Fruit fly (Drosophila melanogaster) whole organism, prepupa: ENCODE measurements around the gene CG31659.

Experiments
- Blimp-1 ChIP-seq: fragments of 200-800 bp; sonication (Bioruptor generic); optimal IDR thresholded peaks from 3 replicates; lab custom pipeline; 2017; ENCODE audit warnings: missing biosample characterization, missing genetic modification characterization, mild to moderate bottlenecking, moderate library complexity, missing genetic modification reagents
- CG10631 ChIP-seq: fragments of 200-800 bp; sonication (Bioruptor generic); optimal IDR thresholded peaks from 2 replicates; lab custom pipeline; 2016; ENCODE audit warnings: missing biosample characterization, missing genetic modification characterization
- CG10669 ChIP-seq: fragments of 200-800 bp; sonication (Bioruptor generic); optimal IDR thresholded peaks from 3 replicates; lab custom pipeline; 2018; ENCODE audit warnings: missing biosample characterization, mild to moderate bottlenecking, missing genetic modification characterization, moderate library complexity
- CG11294 ChIP-seq: fragments of 200-800 bp; sonication (Bioruptor generic); IDR thresholded peaks from 2 replicates; pipeline ENCODE4 v1.3.6; 2022; ENCODE audit warnings: missing biosample characterization, missing genetic modification characterization
- CG11762 ChIP-seq: fragments of 200-800 bp; sonication (Bioruptor generic); optimal IDR thresholded peaks from 3 replicates; lab custom pipeline; 2016; ENCODE audit warnings: missing biosample characterization, missing genetic modification characterization; ENCODE audit not compliant: insufficient read depth
- CG11902 ChIP-seq: fragments of 200-800 bp; sonication (Bioruptor generic); optimal IDR thresholded peaks from 3 replicates; lab custom pipeline; 2016; ENCODE audit warnings: missing biosample characterization, missing genetic modification characterization
- CG15336 ChIP-seq: fragments of 200-800 bp; sonication (Bioruptor generic); IDR thresholded peaks from 2 replicates; pipeline ENCODE4 v1.3.6; 2022; ENCODE audit warnings: missing biosample characterization, missing genetic modification characterization
- CG1621 ChIP-seq: fragments of 200-800 bp; sonication (Bioruptor generic); optimal IDR thresholded peaks from 3 replicates; lab custom pipeline; 2018; ENCODE audit warnings: missing biosample characterization, mild to moderate bottlenecking, missing genetic modification characterization
- CG16779 ChIP-seq: fragments of 200-800 bp; sonication (Bioruptor generic); optimal IDR thresholded peaks from 3 replicates; lab custom pipeline; 2017; ENCODE audit warnings: missing biosample characterization, mild to moderate bottlenecking, missing genetic modification characterization
- CG31627 ChIP-seq: fragments of 200-800 bp; sonication (Bioruptor generic); optimal IDR thresholded peaks from 3 replicates; lab custom pipeline; 2016; ENCODE audit warnings: missing biosample characterization, missing genetic modification characterization
- CG32006 ChIP-seq: fragments of 200-800 bp; sonication (Bioruptor generic); optimal IDR thresholded peaks from 3 replicates; lab custom pipeline; 2017; ENCODE audit warnings: missing biosample characterization, mild to moderate bottlenecking, missing genetic modification characterization
- CG34406 ChIP-seq: fragments of 200-800 bp; sonication (Bioruptor generic); optimal IDR thresholded peaks from 3 replicates; lab custom pipeline; 2016; ENCODE audit warnings: missing biosample characterization, missing genetic modification characterization
- CG3919 ChIP-seq: fragments of 200-800 bp; sonication (Bioruptor generic); optimal IDR thresholded peaks from 3 replicates; lab custom pipeline; 2016; ENCODE audit warnings: missing biosample characterization, missing genetic modification characterization
- CG4318 ChIP-seq: fragments of 200-800 bp; sonication (Bioruptor generic); optimal IDR thresholded peaks from 3 replicates; lab custom pipeline; 2017; ENCODE audit warnings: missing biosample characterization, mild to moderate bottlenecking, missing genetic modification characterization
- CG6163 ChIP-seq: fragments of 200-800 bp; sonication (Bioruptor generic); IDR thresholded peaks from 3 replicates; pipeline ENCODE4 v1.3.6; 2022; ENCODE audit warnings: missing biosample characterization, missing genetic modification characterization
- CG6276 ChIP-seq: fragments of 200-800 bp; sonication (Bioruptor generic); optimal IDR thresholded peaks from 2 replicates; lab custom pipeline; 2017; ENCODE audit warnings: missing biosample characterization, mild to moderate bottlenecking, missing genetic modification characterization
- CG6792 ChIP-seq: fragments of 200-800 bp; sonication (Bioruptor generic); optimal IDR thresholded peaks from 3 replicates; lab custom pipeline; 2016; ENCODE audit warnings: missing biosample characterization, missing genetic modification characterization
- CG6808 ChIP-seq: fragments of 200-800 bp; sonication (Bioruptor generic); optimal IDR thresholded peaks from 3 replicates; lab custom pipeline; 2017; ENCODE audit warnings: missing biosample characterization, missing genetic modification characterization, mild to moderate bottlenecking, moderate library complexity, missing genetic modification reagents
- CG7368 ChIP-seq: fragments of 200-800 bp; sonication (Bioruptor generic); optimal IDR thresholded peaks from 3 replicates; lab custom pipeline; 2016; ENCODE audit warnings: missing biosample characterization, missing genetic modification characterization
- CG8119 ChIP-seq: fragments of 200-800 bp; sonication (Bioruptor generic); IDR thresholded peaks from 3 replicates; pipeline ENCODE4 v1.3.6; 2022; ENCODE audit warnings: missing biosample characterization, missing genetic modification characterization
- CG8632 ChIP-seq: fragments of 200-800 bp; sonication (Bioruptor generic); optimal IDR thresholded peaks from 3 replicates; lab custom pipeline; 2016; ENCODE audit warnings: missing biosample characterization, missing genetic modification characterization
- CG9139 ChIP-seq: fragments of 200-800 bp; sonication (Bioruptor generic); optimal IDR thresholded peaks from 3 replicates; lab custom pipeline; 2017; ENCODE audit warnings: missing biosample characterization, mild to moderate bottlenecking, missing genetic modification characterization
- Eip75B ChIP-seq: fragments of 200-800 bp; sonication (Bioruptor generic); optimal IDR thresholded peaks from 3 replicates; lab custom pipeline; 2016; ENCODE audit warnings: missing biosample characterization, missing genetic modification characterization
- Eip78C ChIP-seq: fragments of 200-800 bp; sonication (Bioruptor generic); peaks from one replicate; lab custom pipeline; 2016; ENCODE audit warnings: missing biosample characterization, missing genetic modification characterization
- Eip93F ChIP-seq: fragments of 200-800 bp; sonication (Bioruptor generic); optimal IDR thresholded peaks from 2 replicates; lab custom pipeline; 2016; ENCODE audit warnings: missing biosample characterization, mild to moderate bottlenecking, missing genetic modification characterization
- Ets21C ChIP-seq: fragments of 200-800 bp; sonication (Bioruptor generic); optimal IDR thresholded peaks from 3 replicates; lab custom pipeline; 2016; ENCODE audit warnings: missing biosample characterization, missing genetic modification characterization
- Ets96B ChIP-seq: fragments of 200-800 bp; optimal IDR thresholded peaks from 2 replicates; lab custom pipeline; 2019; ENCODE audit warnings: missing biosample characterization, mild to moderate bottlenecking, missing genetic modification characterization, moderate library complexity
- Gug ChIP-seq: fragments of 200-800 bp; sonication (Bioruptor generic); IDR thresholded peaks from 2 replicates; pipeline ENCODE4 v1.3.6; 2022; ENCODE audit warnings: missing biosample characterization, missing genetic modification characterization
- Hr38 ChIP-seq: sonication (Bioruptor generic); optimal IDR thresholded peaks from 2 replicates; lab custom pipeline; 2016; ENCODE audit warnings: missing biosample characterization, missing genetic modification characterization
- Hr39 ChIP-seq: fragments of 200-800 bp; sonication (Bioruptor generic); optimal IDR thresholded peaks from 2 replicates; lab custom pipeline; 2016; ENCODE audit warnings: missing biosample characterization, missing genetic modification characterization
- Lpt ChIP-seq: fragments of 200-800 bp; sonication (Bioruptor generic); optimal IDR thresholded peaks from 3 replicates; lab custom pipeline; 2016; ENCODE audit warnings: missing biosample characterization, missing genetic modification characterization
- Met ChIP-seq: fragments of 200-800 bp; sonication (Bioruptor generic); optimal IDR thresholded peaks from 3 replicates; lab custom pipeline; 2016; ENCODE audit warnings: missing biosample characterization, missing genetic modification characterization
- OdsH ChIP-seq: fragments of 200-800 bp; sonication (Bioruptor generic); optimal IDR thresholded peaks from 3 replicates; lab custom pipeline; 2016; ENCODE audit warnings: missing biosample characterization, missing genetic modification characterization
- Smox ChIP-seq: fragments of 200-800 bp; sonication (Bioruptor generic); optimal IDR thresholded peaks from 3 replicates; lab custom pipeline; 2016; ENCODE audit warnings: missing biosample characterization, missing genetic modification characterization
- Sox102F ChIP-seq: fragments of 200-800 bp; sonication (Bioruptor generic); optimal IDR thresholded peaks from 2 replicates; lab custom pipeline; 2016; ENCODE audit warnings: missing biosample characterization, mild to moderate bottlenecking, missing genetic modification characterization
- Sox14 ChIP-seq: fragments of 200-800 bp; sonication (Bioruptor generic); optimal IDR thresholded peaks from 3 replicates; lab custom pipeline; 2016; ENCODE audit warnings: missing biosample characterization, missing genetic modification characterization
- Sox15 ChIP-seq: fragments of 200-800 bp; sonication (Bioruptor generic); optimal IDR thresholded peaks from 3 replicates; lab custom pipeline; 2016; ENCODE audit warnings: missing biosample characterization, missing genetic modification characterization
- acj6 ChIP-seq: fragments of 200-800 bp; sonication (Bioruptor generic); optimal IDR thresholded peaks from 3 replicates; lab custom pipeline; 2016; ENCODE audit warnings: missing biosample characterization, missing genetic modification characterization
- dac ChIP-seq: fragments of 200-800 bp; sonication (Bioruptor generic); optimal IDR thresholded peaks from 2 replicates; lab custom pipeline; 2017; ENCODE audit warnings: missing biosample characterization, mild to moderate bottlenecking, missing genetic modification characterization
- eg ChIP-seq: fragments of 200-800 bp; sonication (Bioruptor generic); IDR thresholded peaks from 3 replicates; pipeline ENCODE4 v1.3.6; 2022; ENCODE audit warnings: missing biosample characterization, missing genetic modification characterization
- esn ChIP-seq: fragments of 200-800 bp; sonication (Bioruptor generic); optimal IDR thresholded peaks from 2 replicates; lab custom pipeline; 2016; ENCODE audit warnings: missing biosample characterization, mild to moderate bottlenecking, missing genetic modification characterization, moderate library complexity
- fd59A ChIP-seq: fragments of 200-800 bp; sonication (Bioruptor generic); optimal IDR thresholded peaks from 2 replicates; lab custom pipeline; 2017; ENCODE audit warnings: missing biosample characterization, mild to moderate bottlenecking, missing genetic modification characterization, missing genetic modification reagents
- fd85E ChIP-seq: fragments of 200-800 bp; sonication (Bioruptor generic); optimal IDR thresholded peaks from 3 replicates; lab custom pipeline; 2016; ENCODE audit warnings: missing biosample characterization, missing genetic modification characterization
- lz ChIP-seq: fragments of 200-800 bp; sonication (Bioruptor generic); optimal IDR thresholded peaks from 3 replicates; lab custom pipeline; 2016; ENCODE audit warnings: missing biosample characterization, missing genetic modification characterization
- net ChIP-seq: fragments of 200-800 bp; sonication (Bioruptor generic); optimal IDR thresholded peaks from 3 replicates; lab custom pipeline; 2016; ENCODE audit warnings: missing biosample characterization, missing genetic modification characterization
- pdm3 ChIP-seq: fragments of 200-800 bp; sonication (Bioruptor generic); optimal IDR thresholded peaks from 3 replicates; lab custom pipeline; 2016; ENCODE audit warnings: missing biosample characterization, missing genetic modification characterization
- salr ChIP-seq, 2 experiments: fragments of 200-800 bp; sonication (Bioruptor generic); optimal IDR thresholded peaks; 3 replicates each; lab custom pipeline; 2016 to 2018; ENCODE audit warnings: missing biosample characterization in 2 of 2, missing genetic modification characterization in 2 of 2, mild to moderate bottlenecking in 1 of 2
- ss ChIP-seq, 2 experiments: fragments of 200-800 bp; sonication (Bioruptor generic); optimal IDR thresholded peaks; 2 replicates in 1 of 2; 3 replicates in 1 of 2; lab custom pipeline; 2017 to 2018; ENCODE audit warnings: mild to moderate bottlenecking in 2 of 2, missing biosample characterization in 2 of 2, missing genetic modification characterization in 2 of 2, moderate library complexity in 1 of 2
- svp ChIP-seq: fragments of 200-800 bp; sonication (Bioruptor generic); peaks from one replicate; lab custom pipeline; 2016; ENCODE audit warnings: missing biosample characterization, missing genetic modification characterization
- topi ChIP-seq: fragments of 200-800 bp; sonication (Bioruptor generic); optimal IDR thresholded peaks from 3 replicates; lab custom pipeline; 2016; ENCODE audit warnings: missing biosample characterization, missing genetic modification characterization
- vri ChIP-seq: fragments of 200-800 bp; sonication (Bioruptor generic); optimal IDR thresholded peaks from 3 replicates; lab custom pipeline; 2016; ENCODE audit warnings: missing biosample characterization, mild to moderate bottlenecking, missing genetic modification characterization

Gene CG31659

DNA sequence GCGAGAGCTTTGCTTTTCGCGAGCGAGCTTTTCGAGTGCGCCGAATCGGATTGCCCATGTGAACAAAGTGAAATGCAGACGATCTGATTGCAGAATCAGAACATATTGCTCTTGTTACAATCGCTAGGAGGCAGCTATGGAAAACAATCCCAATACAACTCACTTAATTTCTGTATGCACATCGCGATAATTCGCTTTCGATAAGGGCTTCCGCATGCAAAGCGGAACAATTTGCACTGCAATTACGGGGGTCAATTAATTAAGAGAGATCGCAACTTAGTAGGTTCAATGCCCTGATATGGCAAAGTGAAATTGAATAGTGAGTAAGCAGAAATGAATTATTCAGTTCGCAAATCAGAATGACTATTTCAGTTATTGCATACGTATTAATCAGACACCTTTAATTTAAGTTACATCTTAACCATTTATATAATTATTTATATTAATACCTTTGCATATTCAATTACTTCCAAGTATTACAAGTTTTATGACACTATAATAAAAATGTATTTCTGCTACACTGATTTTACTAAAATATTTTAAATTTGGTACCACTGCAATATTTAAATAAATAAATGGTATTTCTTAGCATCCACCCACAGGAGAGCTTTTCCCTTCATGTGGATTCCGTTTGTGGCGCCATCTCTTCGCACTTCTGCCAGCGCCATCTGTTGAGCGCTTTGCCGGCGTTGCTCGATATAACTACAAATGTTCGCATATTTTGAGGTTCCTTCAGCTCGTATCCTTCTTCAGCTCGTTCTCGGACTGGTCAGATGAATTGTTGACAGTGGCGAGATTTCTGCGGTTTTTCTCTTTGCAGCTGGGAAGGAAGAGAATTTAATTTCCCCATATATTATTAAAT, 2.4 kb upstream of the CG31659 start, which contains the start of gene NLaz:
TSS of gene NLaz (minus strand) at position 51 of the 862 bp plus-strand sequence.
- no peak for TF ChIP-seq CG16779
- TF ChIP-seq Lpt (GFP tag; lab: Kevin White, UChicago), result no peak
- TF ChIP-seq Hr38 (GFP tag; lab: Kevin White, UChicago), result no peak
- TF ChIP-seq CG15336 (GFP tag; lab: Robert Waterston, UW), result no peak
- TF ChIP-seq fd59A, result no peak
- no peak for TF ChIP-seq CG8632 (GFP tag; lab: Kevin White, UChicago)
- TF ChIP-seq Ets96B (tag; lab: Kevin White, UChicago), result no peak
- peak; percentile 15 for TF ChIP-seq Met (GFP tag; lab: Kevin White, UChicago)
- no peak for TF ChIP-seq CG6276 (GFP tag; lab: Kevin White, UChicago)
- TF ChIP-seq OdsH, result peak; percentile 7
- TF ChIP-seq salr (GFP tag; optimal IDR thresholded peaks at IDR 0.05; lab: Kevin White, UChicago), result peak in 1 of 2 experiments; percentile 51
- TF ChIP-seq CG10669 (GFP tag; lab: Kevin White, UChicago), result no peak
- no peak for TF ChIP-seq Gug (GFP tag; lab: Robert Waterston, UW)
- TF ChIP-seq net (GFP tag; lab: Kevin White, UChicago), result peak; percentile 30
- no peak for TF ChIP-seq fd85E
- no peak for TF ChIP-seq eg (GFP tag; lab: Robert Waterston, UW)
- peak; percentile 6 for TF ChIP-seq Smox (GFP tag; lab: Kevin White, UChicago)
- no peak for TF ChIP-seq CG6808 (GFP tag; lab: Kevin White, UChicago)
- peak; percentile 39 for TF ChIP-seq Sox14
- TF ChIP-seq CG4318, result no peak
- TF ChIP-seq Hr39 (GFP tag; lab: Kevin White, UChicago), result peak; percentile 67
- no peak for TF ChIP-seq vri
- TF ChIP-seq Blimp-1 (GFP tag; lab: Kevin White, UChicago), result no peak
- TF ChIP-seq Ets21C (GFP tag; lab: Kevin White, UChicago), result no peak
- TF ChIP-seq dac (GFP tag; lab: Kevin White, UChicago), result no peak
- peak; percentile 34 for TF ChIP-seq pdm3 (GFP tag; lab: Kevin White, UChicago)
- no peak for TF ChIP-seq CG1621 (tag; lab: Kevin White, UChicago)
- peak; percentile 59 for TF ChIP-seq topi
- no peak for TF ChIP-seq CG10631 (GFP tag; lab: Kevin White, UChicago)
- no peak for TF ChIP-seq CG6792 (GFP tag; lab: Kevin White, UChicago)
- TF ChIP-seq CG3919 (GFP tag; lab: Kevin White, UChicago), result peak; percentile 80
- TF ChIP-seq CG11902 (GFP tag; lab: Kevin White, UChicago), result no peak
- peak; percentile 35 for TF ChIP-seq esn (GFP tag; lab: Kevin White, UChicago)
- TF ChIP-seq CG32006, result peak; percentile 13
- TF ChIP-seq CG8119 (GFP tag; lab: Robert Waterston, UW), result no peak
- TF ChIP-seq CG9139, result no peak
- peak; percentile 12 for TF ChIP-seq CG34406 (GFP tag; lab: Kevin White, UChicago)
- peak; percentile 17 for TF ChIP-seq CG7368 (GFP tag; lab: Kevin White, UChicago)
- peak; percentile 21 for TF ChIP-seq Eip75B (GFP tag; lab: Kevin White, UChicago)
- no peak for TF ChIP-seq ss (GFP tag; optimal IDR thresholded peaks at IDR 0.05; lab: Kevin White, UChicago)
- peak; percentile 71 for TF ChIP-seq lz (GFP tag; lab: Kevin White, UChicago)
- TF ChIP-seq CG6163, result peak; percentile 19; the same call in 1 of the 3 replicates
- TF ChIP-seq svp (GFP tag; lab: Kevin White, UChicago), result peak; percentile 94
- TF ChIP-seq acj6, result peak; percentile 41
- TF ChIP-seq Sox102F (GFP tag; lab: Kevin White, UChicago), result peak; percentile 28
- no peak for TF ChIP-seq CG11294 (GFP tag; lab: Robert Waterston, UW)
- peak; percentile 61 for TF ChIP-seq CG31627 (GFP tag; lab: Kevin White, UChicago)
- TF ChIP-seq Eip93F (GFP tag; lab: Kevin White, UChicago), result no peak
- TF ChIP-seq Eip78C (GFP tag; lab: Kevin White, UChicago), result peak; percentile 82
- no peak for TF ChIP-seq Sox15 (GFP tag; lab: Kevin White, UChicago)
- TF ChIP-seq CG11762, result no peak
